Fruit fly (Drosophila melanogaster) whole organism, wandering third instar larva: ENCODE results near the gene CG12106.
A peak's percentile ranks its signal among the peaks of the same experiment; 100 is the strongest.

Experiments used
- Abd-B ChIP-seq: fragments of >200 bp; optimal IDR thresholded peaks from 2 replicates; lab custom pipeline; 2017; ENCODE audit warnings: missing biosample characterization, missing genetic modification characterization
- CG32264 ChIP-seq: fragments of 200-800 bp; sonication (Bioruptor generic); optimal IDR thresholded peaks from 2 replicates; lab custom pipeline; 2016; ENCODE audit warnings: missing biosample characterization, missing genetic modification characterization
- CG9705 ChIP-seq: fragments of 200-800 bp; sonication (Bioruptor generic); optimal IDR thresholded peaks from 2 replicates; lab custom pipeline; 2018; ENCODE audit warnings: missing biosample characterization, mild to moderate bottlenecking, missing genetic modification characterization
- CrebA ChIP-seq: fragments of 200-800 bp; sonication (Bioruptor generic); optimal IDR thresholded peaks from 2 replicates; lab custom pipeline; 2016; ENCODE audit warnings: missing biosample characterization, mild to moderate bottlenecking, missing genetic modification characterization, borderline replicate concordance
- Dfd ChIP-seq: fragments of >200 bp; optimal IDR thresholded peaks from 2 replicates; lab custom pipeline; 2017; ENCODE audit warnings: missing biosample characterization, missing genetic modification characterization
- Dif ChIP-seq: fragments of 200-275, 200-300 bp; sonication (Bioruptor generic); optimal IDR thresholded peaks from 2 replicates; lab custom pipeline; 2018; ENCODE audit warnings: missing biosample characterization, missing genetic modification characterization; ENCODE audit not compliant: partially characterized antibody
- GATAd ChIP-seq: sonication (Bioruptor generic); optimal IDR thresholded peaks from 2 replicates; lab custom pipeline; 2016; ENCODE audit warnings: missing biosample characterization, missing genetic modification characterization
- HLH106 ChIP-seq: fragments of 200-800 bp; optimal IDR thresholded peaks from 3 replicates; lab custom pipeline; 2019; ENCODE audit warnings: missing biosample characterization, mild to moderate bottlenecking, missing genetic modification characterization, moderate library complexity
- Hnf4 ChIP-seq: fragments of 200-800 bp; sonication (Bioruptor generic); optimal IDR thresholded peaks from 2 replicates; lab custom pipeline; 2016; ENCODE audit warnings: missing biosample characterization, mild to moderate bottlenecking, missing genetic modification characterization
- Hr78 ChIP-seq: fragments of >200 bp; optimal IDR thresholded peaks from 2 replicates; lab custom pipeline; 2017; ENCODE audit warnings: missing biosample characterization, missing genetic modification characterization
- Hr83 ChIP-seq: fragments of 200-300 bp; sonication (Bioruptor generic); optimal IDR thresholded peaks from 2 replicates; lab custom pipeline; 2016; ENCODE audit warnings: missing biosample characterization, mild to moderate bottlenecking, missing genetic modification characterization, moderate library complexity; ENCODE audit not compliant: poor library complexity, severe bottlenecking
- Jra ChIP-seq: sonication (Bioruptor generic); optimal IDR thresholded peaks from 2 replicates; lab custom pipeline; 2016; ENCODE audit warnings: missing biosample characterization, missing genetic modification characterization
- Myc ChIP-seq: fragments of >200 bp; optimal IDR thresholded peaks from 2 replicates; lab custom pipeline; 2017
- N ChIP-seq: fragments of >200 bp; optimal IDR thresholded peaks from 2 replicates; lab custom pipeline; 2018; ENCODE audit warnings: missing biosample characterization, missing external identifiers, missing genetic modification characterization
- Rel ChIP-seq, 2 experiments: fragments of 200-800 bp; sonication (Bioruptor generic) in 1 of 2; optimal IDR thresholded peaks; 2 replicates in 1 of 2; 3 replicates in 1 of 2; lab custom pipeline; 2016 to 2019; ENCODE audit warnings: mild to moderate bottlenecking in 2 of 2, missing biosample characterization in 2 of 2, missing genetic modification characterization in 2 of 2, moderate library complexity in 1 of 2
- Sp1 ChIP-seq: fragments of 200-800 bp; sonication (Bioruptor generic); optimal IDR thresholded peaks from 3 replicates; lab custom pipeline; 2019; ENCODE audit warnings: missing biosample characterization, mild to moderate bottlenecking, missing genetic modification characterization, moderate library complexity
- Vsx2 ChIP-seq: fragments of 200-300, 225-300 bp; sonication (Bioruptor generic); optimal IDR thresholded peaks from 2 replicates; lab custom pipeline; 2018; ENCODE audit warnings: missing biosample characterization, missing genetic modification characterization; ENCODE audit not compliant: partially characterized antibody
- br ChIP-seq: fragments of 200-800 bp; sonication (Bioruptor generic); optimal IDR thresholded peaks from 2 replicates; lab custom pipeline; 2016; ENCODE audit warnings: missing biosample characterization, missing genetic modification characterization
- brk ChIP-seq: fragments of 200-800 bp; sonication (Bioruptor generic); optimal IDR thresholded peaks from 2 replicates; lab custom pipeline; 2016; ENCODE audit warnings: missing biosample characterization, mild to moderate bottlenecking, missing genetic modification characterization
- dl ChIP-seq, 2 experiments: fragments of 175-275, 200-275 bp in 1 of 2; fragments of 200-275 bp in 1 of 2; sonication (Bioruptor generic); optimal IDR thresholded peaks; lab custom pipeline; 2018; ENCODE audit warnings: mild to moderate bottlenecking in 2 of 2, missing biosample characterization in 2 of 2, missing genetic modification characterization in 2 of 2, moderate library complexity in 2 of 2; ENCODE audit not compliant: partially characterized antibody in 2 of 2, insufficient read depth in 1 of 2
- dmrt93B ChIP-seq: fragments of 200-800 bp; sonication (Bioruptor generic); optimal IDR thresholded peaks from 2 replicates; lab custom pipeline; 2018; ENCODE audit warnings: missing biosample characterization, mild to moderate bottlenecking, missing genetic modification characterization
- dsf ChIP-seq: sonication (Bioruptor generic); optimal IDR thresholded peaks from 2 replicates; lab custom pipeline; 2016; ENCODE audit warnings: missing biosample characterization, missing genetic modification characterization, borderline replicate concordance
- foxo ChIP-seq, 2 experiments: fragments of 200-800 bp; sonication (Bioruptor generic); optimal IDR thresholded peaks; 2 replicates in 1 of 2; 3 replicates in 1 of 2; lab custom pipeline; 2016 to 2017; ENCODE audit warnings: missing biosample characterization in 2 of 2, missing genetic modification characterization in 2 of 2
- h ChIP-seq: fragments of 200-800 bp; sonication (Bioruptor generic); optimal IDR thresholded peaks from 3 replicates; lab custom pipeline; 2016; ENCODE audit warnings: missing biosample characterization, mild to moderate bottlenecking, missing genetic modification characterization
- jim ChIP-seq: fragments of 175-275, 200-325 bp; sonication (Bioruptor generic); optimal IDR thresholded peaks from 2 replicates; lab custom pipeline; 2016; ENCODE audit warnings: missing biosample characterization, mild to moderate bottlenecking, missing genetic modification characterization
- lola ChIP-seq: fragments of >200 bp; optimal IDR thresholded peaks from 2 replicates; lab custom pipeline; 2017; ENCODE audit warnings: missing biosample characterization, missing genetic modification characterization
- pan ChIP-seq: fragments of >200 bp; optimal IDR thresholded peaks from 2 replicates; lab custom pipeline; 2017
- rgr ChIP-seq: fragments of 200-800 bp; sonication (Bioruptor generic); optimal IDR thresholded peaks from 3 replicates; lab custom pipeline; 2016; ENCODE audit warnings: missing biosample characterization, mild to moderate bottlenecking, missing genetic modification characterization
- sage ChIP-seq: fragments of 200-800 bp; sonication (Bioruptor generic); optimal IDR thresholded peaks from 2 replicates; lab custom pipeline; 2016; ENCODE audit warnings: missing biosample characterization, mild to moderate bottlenecking, missing genetic modification characterization
- sv ChIP-seq: fragments of 200-800 bp; sonication (Bioruptor generic); optimal IDR thresholded peaks from 3 replicates; lab custom pipeline; 2016; ENCODE audit warnings: missing biosample characterization, missing genetic modification characterization
- tai ChIP-seq: sonication (Bioruptor generic); optimal IDR thresholded peaks from 2 replicates; lab custom pipeline; 2016; ENCODE audit warnings: missing biosample characterization, missing genetic modification characterization
- usp ChIP-seq: fragments of >200 bp; optimal IDR thresholded peaks from 2 replicates; lab custom pipeline; 2017; ENCODE audit warnings: missing biosample characterization, missing genetic modification characterization

Gene CG12106

DNA sequence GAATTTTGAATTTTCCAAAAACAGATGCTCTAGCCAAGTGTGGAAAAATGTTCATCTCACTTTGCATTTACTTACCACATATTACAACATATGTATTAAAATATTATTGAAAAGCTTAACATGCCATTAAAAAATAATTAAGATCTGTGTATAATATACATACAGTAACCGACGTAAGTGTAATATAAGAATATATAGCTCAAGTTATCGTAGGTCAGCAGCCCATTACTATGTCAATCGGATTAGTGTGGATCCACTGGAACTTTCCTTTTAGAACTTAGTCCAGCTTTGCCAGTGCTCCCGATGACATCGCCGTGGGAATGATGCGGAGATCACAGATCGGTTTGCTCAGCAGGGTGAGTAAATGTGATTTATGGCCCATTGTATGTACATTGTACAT lies 20.9 kb downstream of the CG12106 start, which contains the start of gene Obp8a:
Obp8a (plus strand) TSS at position 301 of the 400 bp plus-strand sequence.
- TF ChIP-seq sv (GFP tag; lab: Kevin White, UChicago) (no peak), Hnf4 (GFP tag; lab: Kevin White, UChicago) (no peak), N (GFP tag; lab: Kevin White, UChicago) (no peak), CG32264 (GFP tag; lab: Kevin White, UChicago) (no peak), br (GFP tag; lab: Kevin White, UChicago) (no peak), brk (GFP tag; lab: Kevin White, UChicago) (no peak), tai (no peak), Sp1 (GFP tag; lab: Kevin White, UChicago) (no peak), CG9705 (GFP tag; lab: Kevin White, UChicago) (no peak), usp (GFP tag; lab: Kevin White, UChicago) (no peak), foxo (GFP tag; optimal IDR thresholded peaks at IDR 0.05; lab: Kevin White, UChicago) (no peak), Vsx2 (GFP tag; lab: Kevin White, UChicago) (no peak), Abd-B (no peak), Dfd (no peak), lola (GFP tag; lab: Kevin White, UChicago) (no peak), Dif (GFP tag; lab: Kevin White, UChicago) (no peak), pan (lab: Kevin White, UChicago) (no peak), sage (GFP tag; lab: Kevin White, UChicago) (no peak)

DNA sequence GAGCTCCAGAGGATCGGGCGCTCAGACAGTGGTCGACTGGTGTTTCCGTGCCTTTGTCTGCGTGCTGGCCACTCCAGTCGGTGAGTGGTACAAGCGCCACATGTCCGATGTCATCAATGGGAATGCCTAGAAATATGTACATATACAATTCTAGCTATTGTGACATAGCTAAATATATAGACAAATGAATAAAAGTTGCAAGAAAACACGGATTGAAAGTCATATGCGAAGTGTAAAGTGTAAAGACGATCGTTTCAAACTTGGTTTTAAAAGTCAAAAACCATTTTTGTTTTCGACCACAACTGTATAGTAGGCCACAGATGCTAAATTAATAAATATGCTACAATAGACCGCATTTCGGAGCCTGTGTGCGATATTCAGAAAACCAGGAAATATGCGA lies 21.8 kb downstream of the CG12106 start, which contains the start of gene CG15368:
CG15368 (plus strand) TSS at position 301 of the 400 bp plus-strand sequence.
- TF ChIP-seq Jra (no peak), br (GFP tag; lab: Kevin White, UChicago) (no peak), Dfd (no peak), Vsx2 (GFP tag; lab: Kevin White, UChicago) (no peak), CG32264 (GFP tag; lab: Kevin White, UChicago) (no peak), HLH106 (tag; lab: Kevin White, UChicago) (no peak), CrebA (GFP tag; lab: Kevin White, UChicago) (no peak), sv (GFP tag; lab: Kevin White, UChicago) (no peak), dmrt93B (GFP tag; lab: Kevin White, UChicago) (no peak), pan (lab: Kevin White, UChicago) (no peak), Hr83 (GFP tag; lab: Kevin White, UChicago) (no peak), jim (GFP tag; lab: Kevin White, UChicago) (no peak), Dif (GFP tag; lab: Kevin White, UChicago) (no peak), tai (no peak), Hnf4 (GFP tag; lab: Kevin White, UChicago) (no peak)

DNA sequence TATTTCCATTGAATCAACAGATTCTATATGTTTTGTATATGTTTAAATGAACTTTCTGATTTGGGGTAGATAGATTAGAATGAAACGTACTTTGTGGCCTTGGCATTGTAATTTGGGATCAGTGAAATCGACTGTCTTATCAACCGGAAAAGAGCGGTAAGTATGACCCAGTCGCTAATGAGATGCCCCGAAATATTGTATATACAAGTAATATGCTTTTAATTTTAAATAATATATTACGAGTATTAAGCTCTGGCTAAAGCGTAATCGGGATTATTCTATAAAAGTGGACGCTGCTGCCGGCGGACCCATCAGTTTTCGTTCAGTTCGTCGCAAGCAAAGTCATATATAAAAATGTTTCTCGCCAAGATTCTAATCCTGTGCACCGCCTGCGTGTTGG lies 22.9 kb downstream of the CG12106 start, which contains the start of gene CG15369:
CG15369 (plus strand) TSS at position 301 of the 400 bp plus-strand sequence.
- TF ChIP-seq brk (GFP tag; lab: Kevin White, UChicago) (no peak), lola (GFP tag; lab: Kevin White, UChicago) (no peak), CG9705 (GFP tag; lab: Kevin White, UChicago) (no peak), Abd-B (no peak), GATAd (GFP tag; lab: Kevin White, UChicago) (no peak), dl (GFP tag; optimal IDR thresholded peaks at IDR 0.05; lab: Kevin White, UChicago; ENCODE audit: insufficient read depth in 1 of 2, partially characterized antibody in 2 of 2) (no peak), sage (GFP tag; lab: Kevin White, UChicago) (no peak), dsf (no peak), N (GFP tag; lab: Kevin White, UChicago) (no peak)

DNA sequence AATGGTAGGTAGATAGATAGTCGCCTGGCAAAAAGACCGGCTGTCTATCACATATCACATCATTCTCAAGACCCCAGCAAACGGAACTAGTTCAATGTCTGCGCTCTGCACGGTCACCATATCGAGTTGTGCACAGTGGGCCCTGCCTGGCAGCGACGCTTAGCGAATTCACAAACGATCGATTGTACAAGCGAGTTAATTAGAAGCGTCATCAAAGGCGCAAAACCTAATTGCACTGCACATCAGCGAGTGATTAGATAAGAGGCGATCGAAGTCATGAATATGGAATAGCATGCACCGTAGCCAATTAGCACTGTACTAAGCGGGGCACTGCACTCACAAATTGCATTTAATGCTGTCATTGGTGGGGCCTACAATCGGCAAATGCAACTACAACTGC lies 26.7 kb downstream of the CG12106 start:
- TF ChIP-seq foxo (GFP tag; optimal IDR thresholded peaks at IDR 0.05; lab: Kevin White, UChicago) (peak in 1 of 2 experiments; percentile 3), rgr (GFP tag; lab: Kevin White, UChicago) (no peak)

DNA sequence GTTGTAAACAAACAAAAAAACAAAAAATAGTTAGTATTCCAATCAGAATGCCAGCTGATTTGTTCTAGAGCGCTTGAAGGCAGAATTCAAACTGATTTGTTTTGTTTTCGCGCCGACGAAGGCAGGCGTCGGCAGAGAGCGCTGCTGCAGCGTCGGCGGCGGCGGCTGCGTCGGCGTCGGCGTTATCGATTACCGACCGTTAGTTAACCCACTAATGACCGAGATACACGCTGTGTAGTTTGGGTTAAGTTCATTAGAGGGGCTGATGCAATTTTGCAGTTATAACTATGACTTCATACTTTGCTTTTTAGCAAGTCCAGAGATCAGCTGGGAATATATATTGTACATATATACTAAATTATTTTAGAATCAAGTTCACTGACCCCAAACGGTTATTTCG lies 29.5 kb downstream of the CG12106 start, which contains the start of gene t:
t (minus strand) TSS at position 76 of the 400 bp plus-strand sequence.
- TF ChIP-seq Myc (lab: Kevin White, UChicago) (no peak), h (GFP tag; lab: Kevin White, UChicago) (no peak), Hr78 (GFP tag; lab: Kevin White, UChicago) (no peak), Rel (GFP tag; optimal IDR thresholded peaks at IDR 0.05; lab: Kevin White, UChicago) (no peak), Rel (tag; optimal IDR thresholded peaks at IDR 0.05; lab: Kevin White, UChicago) (no peak), tai (no peak), Dif (GFP tag; lab: Kevin White, UChicago) (no peak), br (GFP tag; lab: Kevin White, UChicago) (no peak), Jra (no peak)
